Fruit fly (Drosophila melanogaster) whole organism, embryonic: ENCODE results near the gene CG18180.

Experiments
- ATbp ChIP-seq: fragments of 200-800 bp; sonication (Bioruptor generic); optimal IDR thresholded peaks from 2 replicates; lab custom pipeline; 2017; ENCODE audit warnings: missing biosample characterization, mild to moderate bottlenecking, missing genetic modification characterization, missing genetic modification reagents
- BtbVII ChIP-seq: fragments of 200-800 bp; sonication (Bioruptor generic); optimal IDR thresholded peaks from 3 replicates; lab custom pipeline; 2017; ENCODE audit warnings: missing biosample characterization, mild to moderate bottlenecking, missing genetic modification characterization
- CG10147 ChIP-seq: fragments of 200-800 bp; sonication (Bioruptor generic); optimal IDR thresholded peaks from 2 replicates; lab custom pipeline; 2019; ENCODE audit warnings: missing biosample characterization, mild to moderate bottlenecking, missing genetic modification characterization, moderate library complexity
- CG10267 ChIP-seq: fragments of 200-800 bp; sonication (Bioruptor generic); optimal IDR thresholded peaks from 2 replicates; lab custom pipeline; 2018; ENCODE audit warnings: missing biosample characterization, mild to moderate bottlenecking, missing genetic modification characterization, moderate library complexity
- CG11247 ChIP-seq: fragments of 200-800 bp; sonication (Bioruptor generic); IDR thresholded peaks from 2 replicates; pipeline ENCODE4 v1.3.6; 2022; ENCODE audit warnings: missing biosample characterization, missing genetic modification characterization
- CG11695 ChIP-seq: fragments of 200-800 bp; sonication (Bioruptor generic); IDR thresholded peaks from 3 replicates; pipeline ENCODE4 v1.3.6; 2022; ENCODE audit warnings: missing biosample characterization, missing genetic modification characterization
- CG1233 ChIP-seq: fragments of 200-800 bp; sonication (Bioruptor generic); optimal IDR thresholded peaks from 4 replicates; lab custom pipeline; 2018; ENCODE audit warnings: missing biosample characterization, mild to moderate bottlenecking, missing genetic modification characterization
- CG13424 ChIP-seq: fragments of 200-800 bp; sonication (Bioruptor generic); optimal IDR thresholded peaks from 2 replicates; lab custom pipeline; 2019; ENCODE audit warnings: missing biosample characterization, mild to moderate bottlenecking, missing genetic modification characterization, moderate library complexity
- CG13624 ChIP-seq: fragments of 200-800 bp; sonication (Bioruptor generic); optimal IDR thresholded peaks from 2 replicates; lab custom pipeline; 2016; ENCODE audit warnings: missing biosample characterization, missing genetic modification characterization
- CG14014 ChIP-seq: fragments of 200-800 bp; sonication (Bioruptor generic); IDR thresholded peaks from 2 replicates; pipeline ENCODE4 v1.3.6; 2022; ENCODE audit warnings: missing biosample characterization, missing genetic modification characterization
- CG16779 ChIP-seq: fragments of 200-800 bp; sonication (Bioruptor generic); IDR thresholded peaks from 2 replicates; pipeline ENCODE4 v1.3.6; 2022; ENCODE audit warnings: missing biosample characterization, missing genetic modification characterization
- CG31365 ChIP-seq: fragments of 200-800 bp; sonication (Bioruptor generic); optimal IDR thresholded peaks from 2 replicates; lab custom pipeline; 2018; ENCODE audit warnings: missing biosample characterization, mild to moderate bottlenecking, missing genetic modification characterization
- CG34224 ChIP-seq: fragments of 200-800 bp; sonication (Bioruptor generic); IDR thresholded peaks from 3 replicates; pipeline ENCODE4 v1.3.6; 2022; ENCODE audit warnings: missing biosample characterization, missing genetic modification characterization; ENCODE audit not compliant: partially characterized antibody
- CG4360 ChIP-seq: fragments of 200-800 bp; sonication (Bioruptor generic); IDR thresholded peaks from 2 replicates; pipeline ENCODE4 v1.3.6; 2022; ENCODE audit warnings: missing biosample characterization, missing genetic modification characterization
- CG4617 ChIP-seq: fragments of 200-800 bp; sonication (Bioruptor generic); optimal IDR thresholded peaks from 3 replicates; lab custom pipeline; 2016; ENCODE audit warnings: missing biosample characterization, missing genetic modification characterization, borderline replicate concordance
- CG4730 ChIP-seq: fragments of 200-800 bp; sonication (Bioruptor generic); IDR thresholded peaks from 2 replicates; pipeline ENCODE4 v1.3.6; 2022; ENCODE audit warnings: missing biosample characterization, missing genetic modification characterization
- CG9437 ChIP-seq: fragments of 200-800 bp; sonication (Bioruptor generic); optimal IDR thresholded peaks from 2 replicates; lab custom pipeline; 2018; ENCODE audit warnings: missing biosample characterization, mild to moderate bottlenecking, missing genetic modification characterization
- CkIIα-i1 ChIP-seq: fragments of 200-800 bp; sonication (Bioruptor generic); IDR thresholded peaks from 2 replicates; pipeline ENCODE4 v1.3.6; 2022; ENCODE audit warnings: missing biosample characterization, missing genetic modification characterization
- HLH4C ChIP-seq: fragments of 200-800 bp; sonication (Bioruptor generic); IDR thresholded peaks from 3 replicates; pipeline ENCODE4 v1.3.6; 2022; ENCODE audit warnings: missing biosample characterization, missing genetic modification characterization; ENCODE audit not compliant: partially characterized antibody
- Hmx ChIP-seq: fragments of 200-800 bp; sonication (Bioruptor generic); optimal IDR thresholded peaks from 2 replicates; lab custom pipeline; 2016; ENCODE audit warnings: missing biosample characterization, missing genetic modification characterization
- Hsf ChIP-seq: fragments of 200-800 bp; sonication (Bioruptor generic); optimal IDR thresholded peaks from 3 replicates; lab custom pipeline; 2016; ENCODE audit warnings: missing biosample characterization, missing genetic modification characterization
- MBD-R2 ChIP-seq: fragments of 200-800 bp; sonication (Bioruptor generic); IDR thresholded peaks from 2 replicates; pipeline ENCODE4 v1.3.6; 2022; ENCODE audit warnings: missing biosample characterization, missing genetic modification characterization
- MTF-1 ChIP-seq: fragments of 200-800 bp; sonication (Bioruptor generic); optimal IDR thresholded peaks from 2 replicates; lab custom pipeline; 2018; ENCODE audit warnings: missing biosample characterization, mild to moderate bottlenecking, missing genetic modification characterization, borderline replicate concordance
- NC2β ChIP-seq: fragments of 200-800 bp; sonication (Bioruptor generic); optimal IDR thresholded peaks from 2 replicates; lab custom pipeline; 2016; ENCODE audit warnings: missing biosample characterization, missing genetic modification characterization
- Rx ChIP-seq: fragments of 200-800 bp; sonication (Bioruptor generic); IDR thresholded peaks from 2 replicates; pipeline ENCODE4 v1.3.6; 2022; ENCODE audit warnings: missing biosample characterization, missing genetic modification characterization
- Spps ChIP-seq: fragments of 200-800 bp; sonication (Bioruptor generic); optimal IDR thresholded peaks from 2 replicates; lab custom pipeline; 2018; ENCODE audit warnings: missing biosample characterization, mild to moderate bottlenecking, missing genetic modification characterization
- YL-1 ChIP-seq: fragments of 200-800 bp; sonication (Bioruptor generic); optimal IDR thresholded peaks from 3 replicates; lab custom pipeline; 2017; ENCODE audit warnings: missing biosample characterization, mild to moderate bottlenecking, missing genetic modification characterization
- abd-A ChIP-seq: fragments of 200-800 bp; sonication (Bioruptor generic); optimal IDR thresholded peaks from 3 replicates; lab custom pipeline; 2019; ENCODE audit warnings: missing biosample characterization, mild to moderate bottlenecking, missing genetic modification characterization, moderate library complexity
- amos ChIP-seq: fragments of 200-800 bp; sonication (Bioruptor generic); IDR thresholded peaks from 2 replicates; pipeline ENCODE4 v1.3.6; 2022; ENCODE audit warnings: missing biosample characterization, missing genetic modification characterization; ENCODE audit not compliant: partially characterized antibody
- ase ChIP-seq: fragments of 200-800 bp; sonication (Bioruptor generic); IDR thresholded peaks from 3 replicates; pipeline ENCODE4 v1.3.6; 2022; ENCODE audit warnings: missing biosample characterization, missing genetic modification characterization
- ash1 ChIP-seq: fragments of 200-800 bp; sonication (Bioruptor generic); optimal IDR thresholded peaks from 2 replicates; lab custom pipeline; 2018; ENCODE audit warnings: missing biosample characterization, mild to moderate bottlenecking, missing genetic modification characterization
- bcd ChIP-seq: fragments of 200-800 bp; sonication (Bioruptor generic); optimal IDR thresholded peaks from 2 replicates; lab custom pipeline; 2017; ENCODE audit warnings: missing biosample characterization, mild to moderate bottlenecking, missing genetic modification characterization
- chif ChIP-seq, 2 experiments: fragments of 200-800 bp; sonication (Bioruptor generic); optimal IDR thresholded peaks; 3 replicates each; lab custom pipeline; 2016; ENCODE audit warnings: missing biosample characterization in 2 of 2, missing genetic modification characterization in 2 of 2
- chm ChIP-seq: fragments of 200-800 bp; sonication (Bioruptor generic); IDR thresholded peaks from 2 replicates; pipeline ENCODE4 v1.3.6; 2022; ENCODE audit warnings: missing biosample characterization, missing genetic modification characterization
- dmrt11E ChIP-seq: fragments of 200-800 bp; sonication (Bioruptor generic); optimal IDR thresholded peaks from 3 replicates; lab custom pipeline; 2018; ENCODE audit warnings: missing biosample characterization, mild to moderate bottlenecking, missing genetic modification characterization, moderate library complexity
- hbn ChIP-seq: fragments of 200-800 bp; sonication (Bioruptor generic); IDR thresholded peaks from 2 replicates; pipeline ENCODE4 v1.3.6; 2022; ENCODE audit warnings: missing biosample characterization, missing genetic modification characterization; ENCODE audit not compliant: partially characterized antibody
- ind ChIP-seq: fragments of 200-800 bp; sonication (Bioruptor generic); optimal IDR thresholded peaks from 3 replicates; lab custom pipeline; 2016; ENCODE audit warnings: missing biosample characterization, missing genetic modification characterization
- jigr1 ChIP-seq: fragments of 200-800 bp; sonication (Bioruptor generic); IDR thresholded peaks from 3 replicates; pipeline ENCODE4 v1.3.6; 2022; ENCODE audit warnings: missing biosample characterization, missing genetic modification characterization
- lmd ChIP-seq: fragments of 200-800 bp; sonication (Bioruptor generic); IDR thresholded peaks from 2 replicates; pipeline ENCODE4 v1.3.6; 2022; ENCODE audit warnings: missing biosample characterization, missing genetic modification characterization
- oc ChIP-seq: fragments of 200-800 bp; sonication (Bioruptor generic); optimal IDR thresholded peaks from 2 replicates; lab custom pipeline; 2018; ENCODE audit warnings: missing biosample characterization, mild to moderate bottlenecking, missing genetic modification characterization, moderate library complexity
- otp ChIP-seq: fragments of 200-800 bp; sonication (Bioruptor generic); IDR thresholded peaks from 3 replicates; pipeline ENCODE4, ENCODE4 v1.3.6; 2022; ENCODE audit warnings: missing biosample characterization, missing genetic modification characterization
- pnt ChIP-seq: fragments of 200-800 bp; sonication (Bioruptor generic); optimal IDR thresholded peaks from 3 replicates; lab custom pipeline; 2016; ENCODE audit warnings: missing biosample characterization, missing genetic modification characterization
- psq ChIP-seq: fragments of 200-800 bp; sonication (Bioruptor generic); optimal IDR thresholded peaks from 2 replicates; lab custom pipeline; 2017; ENCODE audit warnings: missing biosample characterization, missing genetic modification characterization
- ro ChIP-seq: fragments of 200-800 bp; sonication (Bioruptor generic); IDR thresholded peaks from 2 replicates; pipeline ENCODE4 v1.3.6; 2022; ENCODE audit warnings: missing biosample characterization, missing genetic modification characterization
- shn ChIP-seq: fragments of 200-800 bp; sonication (Bioruptor generic); optimal IDR thresholded peaks from 3 replicates; lab custom pipeline; 2016; ENCODE audit warnings: missing biosample characterization, missing genetic modification characterization
- sqz ChIP-seq: fragments of 200-800 bp; sonication (Bioruptor generic); optimal IDR thresholded peaks from 3 replicates; lab custom pipeline; 2018; ENCODE audit warnings: missing biosample characterization, mild to moderate bottlenecking, missing genetic modification characterization
- tio ChIP-seq: fragments of 200-800 bp; sonication (Bioruptor generic); optimal IDR thresholded peaks from 2 replicates; lab custom pipeline; 2017; ENCODE audit warnings: missing biosample characterization, missing genetic modification characterization, inconsistent platforms
- toy ChIP-seq: fragments of 200-800 bp; sonication (Bioruptor generic); IDR thresholded peaks from 2 replicates; pipeline ENCODE4 v1.3.6; 2022; ENCODE audit warnings: missing biosample characterization, missing genetic modification characterization
- z ChIP-seq: fragments of 200-800 bp; sonication (Bioruptor generic); IDR thresholded peaks from 3 replicates; pipeline ENCODE4 v1.3.6; 2022; ENCODE audit warnings: missing biosample characterization, missing genetic modification characterization
- zen ChIP-seq: fragments of 200-800 bp; sonication (Bioruptor generic); optimal IDR thresholded peaks from 3 replicates; lab custom pipeline; 2018; ENCODE audit warnings: missing biosample characterization, mild to moderate bottlenecking, missing genetic modification characterization, moderate library complexity

Gene CG18180

DNA sequence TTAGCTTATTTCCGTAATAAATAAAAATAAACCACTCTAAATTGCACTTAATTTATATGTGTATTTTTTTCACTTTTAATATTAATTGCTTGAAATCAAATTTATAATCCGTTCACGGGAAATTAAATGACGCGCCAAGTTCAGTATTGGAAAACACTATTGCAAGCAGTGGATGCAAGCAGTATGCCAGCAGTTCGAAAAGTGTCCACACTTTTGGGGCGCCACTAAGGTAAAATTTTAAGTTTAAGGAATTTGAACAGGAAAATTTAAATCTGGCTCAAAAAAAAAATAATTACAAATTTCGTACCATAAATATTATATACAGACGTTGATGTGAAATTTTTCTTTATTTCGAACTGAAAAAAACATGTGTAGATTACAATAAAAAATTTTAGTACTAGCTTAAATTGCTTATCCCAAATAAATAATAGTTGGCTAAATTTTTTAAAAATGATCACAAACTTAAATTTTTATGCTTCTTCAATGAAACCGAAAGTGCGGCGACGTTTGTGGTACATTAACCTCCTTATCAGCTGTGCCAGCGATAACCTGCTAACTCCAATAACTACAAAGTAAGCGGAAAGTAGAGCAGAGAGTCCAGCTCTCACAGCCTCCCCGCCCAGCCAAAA is 26.7 kb upstream of the CG18180 start (continued):
- TF ChIP-seq abd-A (tag; lab: Kevin White, UChicago) (no peak), ase (GFP tag; lab: Robert Waterston, UW) (0 out of 3 replicates have a peak, but pooled peaks have one; percentile 36), ro (no peak), CG10267 (tag; lab: Kevin White, UChicago) (peak; percentile 98), oc (tag; lab: Kevin White, UChicago) (no peak), otp (GFP tag; lab: Robert Waterston, UW) (no peak), bcd (peak; percentile 52), tio (GFP tag; lab: Kevin White, UChicago) (no peak), z (GFP tag; lab: Robert Waterston, UW) (no peak), CkIIα-i1 (no peak), dmrt11E (tag; lab: Kevin White, UChicago) (no peak), CG10147 (no peak), sqz (GFP tag; lab: Kevin White, UChicago) (no peak), CG11247 (no peak), ind (GFP tag; lab: Kevin White, UChicago) (peak; percentile 59), CG1233 (no peak), CG34224 (GFP tag; lab: Robert Waterston, UW) (no peak), MTF-1 (no peak), MBD-R2 (GFP tag; lab: Robert Waterston, UW) (peak; percentile 46; the same call in 1 of the 2 replicates), zen (tag; lab: Kevin White, UChicago) (no peak), toy (GFP tag; lab: Robert Waterston, UW) (no peak), CG4360 (GFP tag; lab: Robert Waterston, UW) (no peak), Spps (tag; lab: Kevin White, UChicago) (no peak), jigr1 (GFP tag; lab: Robert Waterston, UW) (peak; percentile 52; the same call in 1 of the 3 replicates), CG31365 (tag; lab: Kevin White, UChicago) (peak; percentile 98), YL-1 (GFP tag; lab: Kevin White, UChicago) (no peak), Hmx (GFP tag; lab: Kevin White, UChicago) (no peak), lmd (GFP tag; lab: Robert Waterston, UW) (peak; percentile 57; the same call in 1 of the 2 replicates), pnt (GFP tag; lab: Kevin White, UChicago) (peak; percentile 69), ash1 (GFP tag; lab: Kevin White, UChicago) (no peak), CG14014 (GFP tag; lab: Robert Waterston, UW) (no peak), CG13424 (tag; lab: Kevin White, UChicago) (no peak), Hsf (GFP tag; lab: Kevin White, UChicago) (no peak), NC2β (GFP tag; lab: Kevin White, UChicago) (no peak), CG16779 (GFP tag; lab: Robert Waterston, UW) (no peak), BtbVII (GFP tag; lab: Kevin White, UChicago) (no peak), CG4730 (GFP tag; lab: Robert Waterston, UW) (no peak), chm (GFP tag; lab: Robert Waterston, UW) (no peak), HLH4C (GFP tag; lab: Robert Waterston, UW) (no peak), amos (GFP tag; lab: Robert Waterston, UW) (peak; percentile 39; the same call in 1 of the 2 replicates), hbn (no peak), CG13624 (GFP tag; lab: Kevin White, UChicago) (no peak), Rx (GFP tag; lab: Robert Waterston, UW) (no peak), shn (GFP tag; lab: Kevin White, UChicago) (no peak), psq (GFP tag; lab: Kevin White, UChicago) (no peak), chif (GFP tag; optimal IDR thresholded peaks at IDR 0.05; lab: Kevin White, UChicago) (no peak), ATbp (no peak), CG9437 (GFP tag; lab: Kevin White, UChicago) (no peak), CG11695 (GFP tag; lab: Robert Waterston, UW) (no peak), CG4617 (GFP tag; lab: Kevin White, UChicago) (no peak)
